Fruit fly (Drosophila melanogaster) whole organism, embryonic: Measurements from ENCODE around the gene CG7742.

ENCODE experiments used
- Abd-B ChIP-seq: fragments of 200-800 bp; sonication (Bioruptor generic); optimal IDR thresholded peaks from 2 replicates; lab custom pipeline; 2018; ENCODE audit warnings: missing biosample characterization, mild to moderate bottlenecking, missing genetic modification characterization, moderate library complexity
- Ada2b ChIP-seq: fragments of 200-800 bp; sonication (Bioruptor generic); IDR thresholded peaks from 2 replicates; pipeline ENCODE4 v1.3.6; 2022; ENCODE audit warnings: missing biosample characterization, missing genetic modification characterization
- Aef1 ChIP-seq: fragments of 200-800 bp; sonication (Bioruptor generic); IDR thresholded peaks from 3 replicates; pipeline ENCODE4 v1.3.6; 2022; ENCODE audit warnings: missing biosample characterization, missing genetic modification characterization
- Bdp1 ChIP-seq: fragments of 200-800 bp; sonication (Bioruptor generic); optimal IDR thresholded peaks from 3 replicates; lab custom pipeline; 2016; ENCODE audit warnings: missing biosample characterization, missing genetic modification characterization
- Blimp-1 ChIP-seq: fragments of 200-800 bp; sonication (Bioruptor generic); optimal IDR thresholded peaks from 3 replicates; lab custom pipeline; 2018; ENCODE audit warnings: missing biosample characterization, missing genetic modification characterization, mild to moderate bottlenecking, moderate library complexity, missing genetic modification reagents
- C15 ChIP-seq: fragments of 200-800 bp; sonication (Bioruptor generic); IDR thresholded peaks from 3 replicates; pipeline ENCODE4 v1.3.6; 2022; ENCODE audit warnings: missing biosample characterization, missing genetic modification characterization
- CG11504 ChIP-seq: fragments of 200-800 bp; sonication (Bioruptor generic); optimal IDR thresholded peaks from 3 replicates; lab custom pipeline; 2019; ENCODE audit warnings: missing biosample characterization, mild to moderate bottlenecking, missing genetic modification characterization, moderate library complexity
- CG12104 ChIP-seq: fragments of 200-800 bp; sonication (Bioruptor generic); optimal IDR thresholded peaks from 3 replicates; lab custom pipeline; 2016; ENCODE audit warnings: missing biosample characterization, missing genetic modification characterization
- CG12236 ChIP-seq: fragments of 200-800 bp; sonication (Bioruptor generic); optimal IDR thresholded peaks from 2 replicates; lab custom pipeline; 2016; ENCODE audit warnings: missing biosample characterization, missing genetic modification characterization
- CG12391 ChIP-seq: fragments of 200-800 bp; sonication (Bioruptor generic); optimal IDR thresholded peaks from 3 replicates; lab custom pipeline; 2018; ENCODE audit warnings: missing biosample characterization, mild to moderate bottlenecking, missing genetic modification characterization, moderate library complexity
- CG14441 ChIP-seq: fragments of 200-800 bp; sonication (Bioruptor generic); IDR thresholded peaks from 2 replicates; pipeline ENCODE4 v1.3.6; 2022; ENCODE audit warnings: missing biosample characterization, missing genetic modification characterization
- CG15696 ChIP-seq: fragments of 200-800 bp; sonication (Bioruptor generic); optimal IDR thresholded peaks from 2 replicates; lab custom pipeline; 2019; ENCODE audit warnings: missing biosample characterization, mild to moderate bottlenecking, missing genetic modification characterization, moderate library complexity
- CG1603 ChIP-seq: fragments of 200-800 bp; sonication (Bioruptor generic); optimal IDR thresholded peaks from 2 replicates; lab custom pipeline; 2019; ENCODE audit warnings: missing biosample characterization, mild to moderate bottlenecking, missing genetic modification characterization, moderate library complexity
- CG1647 ChIP-seq: fragments of 200-800 bp; sonication (Bioruptor generic); optimal IDR thresholded peaks from 3 replicates; lab custom pipeline; 2016; ENCODE audit warnings: missing biosample characterization, missing genetic modification characterization
- CG16863 ChIP-seq: fragments of 200-800 bp; sonication (Bioruptor generic); optimal IDR thresholded peaks from 3 replicates; lab custom pipeline; 2016; ENCODE audit warnings: missing biosample characterization, missing genetic modification characterization
- CG2120 ChIP-seq: fragments of 200-800 bp; sonication (Bioruptor generic); optimal IDR thresholded peaks from 3 replicates; lab custom pipeline; 2016; ENCODE audit warnings: missing biosample characterization, missing genetic modification characterization
- CG2889 ChIP-seq: fragments of 200-800 bp; sonication (Bioruptor generic); IDR thresholded peaks from 3 replicates; pipeline ENCODE4 v1.3.6; 2022; ENCODE audit warnings: missing biosample characterization, missing genetic modification characterization
- CG3281 ChIP-seq: fragments of 200-800 bp; sonication (Bioruptor generic); optimal IDR thresholded peaks from 3 replicates; lab custom pipeline; 2017; ENCODE audit warnings: missing biosample characterization, mild to moderate bottlenecking, missing genetic modification characterization
- CG4854 ChIP-seq: fragments of 200-800 bp; sonication (Bioruptor generic); optimal IDR thresholded peaks from 2 replicates; lab custom pipeline; 2016; ENCODE audit warnings: missing biosample characterization, missing genetic modification characterization, inconsistent platforms
- CG6254 ChIP-seq: fragments of 200-800 bp; sonication (Bioruptor generic); optimal IDR thresholded peaks from 3 replicates; lab custom pipeline; 2017; ENCODE audit warnings: mild to moderate bottlenecking, missing biosample characterization, missing genetic modification reagents, missing genetic modification characterization
- CG8281 ChIP-seq: fragments of 200-800 bp; sonication (Bioruptor generic); optimal IDR thresholded peaks from 2 replicates; lab custom pipeline; 2018; ENCODE audit warnings: missing biosample characterization, mild to moderate bottlenecking, missing genetic modification characterization, moderate library complexity
- CoRest ChIP-seq: fragments of 200-800 bp; sonication (Bioruptor generic); optimal IDR thresholded peaks from 3 replicates; lab custom pipeline; 2018; ENCODE audit warnings: missing biosample characterization, mild to moderate bottlenecking, missing genetic modification characterization, moderate library complexity
- CrebB ChIP-seq: fragments of 200-800 bp; sonication (Bioruptor generic); optimal IDR thresholded peaks from 3 replicates; lab custom pipeline; 2018; ENCODE audit warnings: missing biosample characterization, mild to moderate bottlenecking, missing genetic modification characterization
- D ChIP-seq, 2 experiments: fragments of 200-800 bp in 1 of 2; fragments of >200 bp in 1 of 2; sonication (Bioruptor generic) in 1 of 2; optimal IDR thresholded peaks; 2 replicates in 1 of 2; 3 replicates in 1 of 2; lab custom pipeline; 2017; ENCODE audit warnings: mild to moderate bottlenecking in 1 of 2, missing biosample characterization in 1 of 2, missing genetic modification characterization in 1 of 2, missing genetic modification reagents in 1 of 2
- Ets65A ChIP-seq: fragments of 200-800 bp; sonication (Bioruptor generic); peaks from one replicate; lab custom pipeline; 2016; ENCODE audit warnings: missing biosample characterization, missing genetic modification characterization
- Hsf ChIP-seq: fragments of 200-800 bp; sonication (Bioruptor generic); optimal IDR thresholded peaks from 3 replicates; lab custom pipeline; 2016; ENCODE audit warnings: missing biosample characterization, missing genetic modification characterization
- MBD-R2 ChIP-seq: fragments of 200-800 bp; sonication (Bioruptor generic); IDR thresholded peaks from 2 replicates; pipeline ENCODE4 v1.3.6; 2022; ENCODE audit warnings: missing biosample characterization, missing genetic modification characterization
- NC2α ChIP-seq: fragments of 200-800 bp; sonication (Bioruptor generic); optimal IDR thresholded peaks from 2 replicates; lab custom pipeline; 2016; ENCODE audit warnings: missing biosample characterization, missing genetic modification characterization
- Pdp1 ChIP-seq, 2 experiments: fragments of 200-800 bp; sonication (Bioruptor generic); optimal IDR thresholded peaks; 3 replicates each; lab custom pipeline; 2016; ENCODE audit warnings: missing biosample characterization in 2 of 2, missing genetic modification characterization in 2 of 2, mild to moderate bottlenecking in 1 of 2, moderate library complexity in 1 of 2
- Ssrp ChIP-seq: fragments of 200-800 bp; sonication (Bioruptor generic); optimal IDR thresholded peaks from 2 replicates; lab custom pipeline; 2018; ENCODE audit warnings: missing biosample characterization, mild to moderate bottlenecking, missing genetic modification characterization, moderate library complexity
- Stat92E ChIP-seq, 3 experiments: fragments of >200 bp in 2 of 3; fragments of 200-800 bp in 1 of 3; sonication (Bioruptor generic) in 1 of 3; optimal IDR thresholded peaks; 2 replicates each; lab custom pipeline; 2017 to 2019; ENCODE audit warnings: missing biosample characterization in 3 of 3, missing genetic modification characterization in 3 of 3, mild to moderate bottlenecking in 1 of 3, moderate library complexity in 1 of 3
- ab ChIP-seq: fragments of 200-800 bp; sonication (Bioruptor generic); optimal IDR thresholded peaks from 2 replicates; lab custom pipeline; 2016; ENCODE audit warnings: missing biosample characterization, missing genetic modification characterization
- az2 ChIP-seq: fragments of 200-800 bp; sonication (Bioruptor generic); optimal IDR thresholded peaks from 3 replicates; lab custom pipeline; 2016; ENCODE audit warnings: missing biosample characterization, missing genetic modification characterization
- chn ChIP-seq: fragments of 200-800 bp; sonication (Bioruptor generic); optimal IDR thresholded peaks from 2 replicates; lab custom pipeline; 2016; ENCODE audit warnings: missing biosample characterization, missing genetic modification characterization
- exex ChIP-seq: fragments of 200-800 bp; sonication (Bioruptor generic); optimal IDR thresholded peaks from 4 replicates; lab custom pipeline; 2018; ENCODE audit warnings: missing biosample characterization, mild to moderate bottlenecking, missing genetic modification characterization, moderate library complexity
- eyg ChIP-seq: fragments of 200-800 bp; sonication (Bioruptor generic); optimal IDR thresholded peaks from 3 replicates; lab custom pipeline; 2016; ENCODE audit warnings: missing biosample characterization, missing genetic modification characterization
- hkb ChIP-seq, 2 experiments: fragments of 200-800 bp in 1 of 2; fragments of >200 bp in 1 of 2; sonication (Bioruptor generic) in 1 of 2; IDR thresholded peaks in 1 of 2; optimal IDR thresholded peaks in 1 of 2; 2 replicates each; pipeline versions ENCODE4 v1.3.6 to Lab custom; 2017 to 2022; ENCODE audit warnings: missing biosample characterization in 1 of 2, missing genetic modification characterization in 1 of 2
- hth ChIP-seq: fragments of >200 bp; optimal IDR thresholded peaks from 2 replicates; lab custom pipeline; 2017; ENCODE audit warnings: inconsistent platforms
- nerfin-1 ChIP-seq: fragments of 200-800 bp; sonication (Bioruptor generic); optimal IDR thresholded peaks from 3 replicates; lab custom pipeline; 2019; ENCODE audit warnings: missing biosample characterization, mild to moderate bottlenecking, missing genetic modification characterization, moderate library complexity
- nmo ChIP-seq: fragments of 200-800 bp; sonication (Bioruptor generic); optimal IDR thresholded peaks from 2 replicates; lab custom pipeline; 2018; ENCODE audit warnings: missing biosample characterization, mild to moderate bottlenecking, missing genetic modification characterization, moderate library complexity
- row ChIP-seq: fragments of 200-800 bp; sonication (Bioruptor generic); IDR thresholded peaks from 3 replicates; pipeline ENCODE4 v1.3.6; 2022; ENCODE audit warnings: missing biosample characterization, missing genetic modification characterization
- sens ChIP-seq: fragments of 200-800 bp; sonication (Bioruptor generic); peaks from one replicate; lab custom pipeline; 2016; ENCODE audit warnings: missing biosample characterization, missing genetic modification characterization
- tgo ChIP-seq: fragments of 200-800 bp; sonication (Bioruptor generic); IDR thresholded peaks from 3 replicates; pipeline ENCODE4 v1.3.6; 2022; ENCODE audit warnings: missing biosample characterization, missing genetic modification characterization
- tll ChIP-seq, 2 experiments: fragments of 200-800 bp in 1 of 2; fragments of >200 bp in 1 of 2; sonication (Bioruptor generic) in 1 of 2; optimal IDR thresholded peaks; 2 replicates each; lab custom pipeline; 2017 to 2019; ENCODE audit warnings: missing biosample characterization in 2 of 2, missing genetic modification characterization in 2 of 2, mild to moderate bottlenecking in 1 of 2, moderate library complexity in 1 of 2

Gene CG7742

dm6 chr2L:5259076-5259843, 44.4 kb upstream of the CG7742 start (continued):
- peak in 1 of 3 experiments; percentile 35 for TF ChIP-seq Stat92E (GFP tag; optimal IDR thresholded peaks at IDR 0.05; lab: Kevin White, UChicago)

- TF ChIP-seq D (optimal IDR thresholded peaks at IDR 0.05; lab: Kevin White, UChicago): no peak
- TF ChIP-seq D (GFP tag; optimal IDR thresholded peaks at IDR 0.05; lab: Kevin White, UChicago): peak; percentile 61
- peak; percentile 39 for TF ChIP-seq CG8281 (tag; lab: Kevin White, UChicago)
- TF ChIP-seq hkb (optimal IDR thresholded peaks at IDR 0.05; lab: Kevin White, UChicago): no peak
- TF ChIP-seq hkb (GFP tag; IDR thresholded peaks at IDR 0.05; lab: Robert Waterston, UW): peak; percentile 62
- peak; percentile 40 for TF ChIP-seq nerfin-1
- TF ChIP-seq CG6254 (GFP tag; lab: Kevin White, UChicago): peak; percentile 77
- no peak for TF ChIP-seq CG4854 (GFP tag; lab: Kevin White, UChicago)
- TF ChIP-seq chn (GFP tag; lab: Kevin White, UChicago): peak; percentile 33
- TF ChIP-seq Ssrp: peak; percentile 27
- peak; percentile 86 for TF ChIP-seq CG15696 (tag; lab: Kevin White, UChicago)
- TF ChIP-seq Aef1: peak; percentile 48
- peak; percentile 30 for TF ChIP-seq CG12236 (GFP tag; lab: Kevin White, UChicago)
- TF ChIP-seq Pdp1 (GFP tag; optimal IDR thresholded peaks at IDR 0.05; lab: Kevin White, UChicago): peak; percentile 18 to 55
- TF ChIP-seq Hsf (GFP tag; lab: Kevin White, UChicago): peak; percentile 27
- TF ChIP-seq row: peak; percentile 68
- peak; percentile 38 for TF ChIP-seq Abd-B (GFP tag; lab: Kevin White, UChicago)
- peak; percentile 64 for TF ChIP-seq CG11504 (tag; lab: Kevin White, UChicago)
- TF ChIP-seq CoRest: peak; percentile 15
- no peak for TF ChIP-seq CG2120 (GFP tag; lab: Kevin White, UChicago)
- TF ChIP-seq Blimp-1 (GFP tag; lab: Kevin White, UChicago): peak; percentile 40
- TF ChIP-seq exex (tag; lab: Kevin White, UChicago): peak; percentile 65
- TF ChIP-seq NC2α: no peak
- TF ChIP-seq CG1647 (GFP tag; lab: Kevin White, UChicago): peak; percentile 29
- peak; percentile 21; the same call in 1 of the 2 replicates for TF ChIP-seq Ada2b (GFP tag; lab: Robert Waterston, UW)
- peak; percentile 69 for TF ChIP-seq CG1603 (tag; lab: Kevin White, UChicago)
- TF ChIP-seq CG16863 (GFP tag; lab: Kevin White, UChicago): peak; percentile 39
- TF ChIP-seq hth (lab: Kevin White, UChicago): no peak
- no peak for TF ChIP-seq CG3281
- peak; percentile 74 for TF ChIP-seq Ets65A (GFP tag; lab: Kevin White, UChicago)
- peak; percentile 92 for TF ChIP-seq sens (GFP tag; lab: Kevin White, UChicago)
- no peak for TF ChIP-seq CG2889 (GFP tag; lab: Robert Waterston, UW)
- TF ChIP-seq eyg (GFP tag; lab: Kevin White, UChicago): no peak
- peak; percentile 33 for TF ChIP-seq CrebB
- peak; percentile 51 for TF ChIP-seq tgo (GFP tag; lab: Robert Waterston, UW)
- no peak for TF ChIP-seq C15 (GFP tag; lab: Robert Waterston, UW)
- TF ChIP-seq az2 (GFP tag; lab: Kevin White, UChicago): peak; percentile 37
- TF ChIP-seq CG12104 (GFP tag; lab: Kevin White, UChicago): no peak
- no peak for TF ChIP-seq MBD-R2 (GFP tag; lab: Robert Waterston, UW)
- TF ChIP-seq nmo (GFP tag; lab: Kevin White, UChicago): peak; percentile 37
- TF ChIP-seq Bdp1 (GFP tag; lab: Kevin White, UChicago): peak; percentile 36
- TF ChIP-seq tll (GFP tag; optimal IDR thresholded peaks at IDR 0.05; lab: Kevin White, UChicago): no peak
- peak; percentile 9 for TF ChIP-seq ab (GFP tag; lab: Kevin White, UChicago)
- peak; percentile 39 for TF ChIP-seq CG12391 (tag; lab: Kevin White, UChicago)
- TF ChIP-seq CG14441 (GFP tag; lab: Robert Waterston, UW): peak; percentile 29; the same call in 1 of the 2 replicates
Measured at dm6 chr2L:5256036-5256846, 41.4 kb upstream of the CG7742 start.
